Fruit fly (Drosophila melanogaster) whole organism, embryonic: ENCODE measurements around the gene CG42445.
A peak's percentile ranks its signal among the peaks of the same experiment; 100 is the strongest.

Experiments used
- Abd-B ChIP-seq: fragments of 200-800 bp; sonication (Bioruptor generic); optimal IDR thresholded peaks from 2 replicates; lab custom pipeline; 2018; ENCODE audit warnings: missing biosample characterization, mild to moderate bottlenecking, missing genetic modification characterization, moderate library complexity
- Antp ChIP-seq: fragments of 200-800 bp; sonication (Bioruptor generic); optimal IDR thresholded peaks from 3 replicates; lab custom pipeline; 2016; ENCODE audit warnings: missing biosample characterization, missing genetic modification characterization
- BEAF-32 ChIP-seq: fragments of 200-800 bp; sonication (Bioruptor generic); optimal IDR thresholded peaks from 3 replicates; lab custom pipeline; 2017; ENCODE audit warnings: missing biosample characterization, missing genetic modification characterization, mild to moderate bottlenecking, moderate library complexity, missing genetic modification reagents
- Blimp-1 ChIP-seq: fragments of 200-800 bp; sonication (Bioruptor generic); optimal IDR thresholded peaks from 3 replicates; lab custom pipeline; 2018; ENCODE audit warnings: missing biosample characterization, missing genetic modification characterization, mild to moderate bottlenecking, moderate library complexity, missing genetic modification reagents
- CG16779 ChIP-seq: fragments of 200-800 bp; sonication (Bioruptor generic); IDR thresholded peaks from 2 replicates; pipeline ENCODE4 v1.3.6; 2022; ENCODE audit warnings: missing biosample characterization, missing genetic modification characterization
- CG17361 ChIP-seq: fragments of 200-800 bp; sonication (Bioruptor generic); IDR thresholded peaks from 3 replicates; pipeline ENCODE4 v1.3.6; 2022; ENCODE audit warnings: missing biosample characterization, missing genetic modification characterization
- CG17385 ChIP-seq: fragments of 200-800 bp; sonication (Bioruptor generic); optimal IDR thresholded peaks from 3 replicates; lab custom pipeline; 2018; ENCODE audit warnings: missing biosample characterization, mild to moderate bottlenecking, missing genetic modification characterization
- CG17612 ChIP-seq: fragments of 200-800 bp; sonication (Bioruptor generic); IDR thresholded peaks from 2 replicates; pipeline ENCODE4 v1.3.6; 2022; ENCODE audit warnings: missing biosample characterization, missing genetic modification characterization
- CG1792 ChIP-seq: fragments of 200-800 bp; sonication (Bioruptor generic); optimal IDR thresholded peaks from 2 replicates; lab custom pipeline; 2016; ENCODE audit warnings: missing biosample characterization, missing genetic modification characterization
- CG2116 ChIP-seq: fragments of 200-800 bp; sonication (Bioruptor generic); optimal IDR thresholded peaks from 3 replicates; lab custom pipeline; 2018; ENCODE audit warnings: missing biosample characterization, mild to moderate bottlenecking, missing genetic modification characterization
- CG2129 ChIP-seq: fragments of 200-800 bp; sonication (Bioruptor generic); IDR thresholded peaks from 2 replicates; pipeline ENCODE4 v1.3.6; 2022; ENCODE audit warnings: missing biosample characterization, missing genetic modification characterization; ENCODE audit not compliant: partially characterized antibody
- CG31441 ChIP-seq: fragments of 200-800 bp; sonication (Bioruptor generic); IDR thresholded peaks from 2 replicates; pipeline ENCODE4 v1.3.6; 2022; ENCODE audit warnings: missing biosample characterization, missing genetic modification characterization
- CG3163 ChIP-seq: fragments of 200-800 bp; sonication (Bioruptor generic); optimal IDR thresholded peaks from 3 replicates; lab custom pipeline; 2016; ENCODE audit warnings: missing biosample characterization, missing genetic modification characterization
- CG3847 ChIP-seq: fragments of 200-800 bp; sonication (Bioruptor generic); IDR thresholded peaks from 2 replicates; pipeline ENCODE4 v1.3.6; 2022; ENCODE audit warnings: missing biosample characterization, missing genetic modification characterization
- CG6813 ChIP-seq: fragments of 200-800 bp; sonication (Bioruptor generic); optimal IDR thresholded peaks from 2 replicates; lab custom pipeline; 2017; ENCODE audit warnings: missing biosample characterization, missing genetic modification characterization, mild to moderate bottlenecking, moderate library complexity, missing genetic modification reagents
- CG7372 ChIP-seq: fragments of 200-800 bp; sonication (Bioruptor generic); IDR thresholded peaks from 2 replicates; pipeline ENCODE4 v1.3.6; 2022; ENCODE audit warnings: missing biosample characterization, missing genetic modification characterization
- CG7839 ChIP-seq: fragments of 200-800 bp; sonication (Bioruptor generic); optimal IDR thresholded peaks from 3 replicates; lab custom pipeline; 2018; ENCODE audit warnings: missing biosample characterization, mild to moderate bottlenecking, missing genetic modification characterization, moderate library complexity
- D ChIP-seq, 2 experiments: fragments of 200-800 bp in 1 of 2; fragments of >200 bp in 1 of 2; sonication (Bioruptor generic) in 1 of 2; optimal IDR thresholded peaks; 2 replicates in 1 of 2; 3 replicates in 1 of 2; lab custom pipeline; 2017; ENCODE audit warnings: mild to moderate bottlenecking in 1 of 2, missing biosample characterization in 1 of 2, missing genetic modification characterization in 1 of 2, missing genetic modification reagents in 1 of 2
- Dp ChIP-seq: fragments of 200-800 bp; sonication (Bioruptor generic); optimal IDR thresholded peaks from 2 replicates; lab custom pipeline; 2018; ENCODE audit warnings: missing biosample characterization, mild to moderate bottlenecking, missing genetic modification characterization, moderate library complexity
- Fer1 ChIP-seq: fragments of 200-800 bp; sonication (Bioruptor generic); optimal IDR thresholded peaks from 2 replicates; lab custom pipeline; 2017; ENCODE audit warnings: missing biosample characterization, mild to moderate bottlenecking, missing genetic modification characterization
- Fer3 ChIP-seq: fragments of 200-800 bp; sonication (Bioruptor generic); optimal IDR thresholded peaks from 2 replicates; lab custom pipeline; 2018; ENCODE audit warnings: missing biosample characterization, mild to moderate bottlenecking, missing genetic modification characterization, moderate library complexity
- Gug ChIP-seq: fragments of 200-800 bp; sonication (Bioruptor generic); IDR thresholded peaks from 4 replicates; pipeline ENCODE4 v1.3.6; 2022; ENCODE audit warnings: missing biosample characterization, missing genetic modification characterization
- Lpt ChIP-seq: fragments of >200 bp; optimal IDR thresholded peaks from 2 replicates; lab custom pipeline; 2018; ENCODE audit warnings: missing biosample characterization, missing genetic modification characterization
- MESR4 ChIP-seq: fragments of 200-800 bp; sonication (Bioruptor generic); optimal IDR thresholded peaks from 2 replicates; lab custom pipeline; 2018; ENCODE audit warnings: missing biosample characterization, mild to moderate bottlenecking, missing genetic modification characterization, moderate library complexity
- Med ChIP-seq: fragments of 200-800 bp; sonication (Bioruptor generic); peaks from one replicate; lab custom pipeline; 2016; ENCODE audit warnings: missing biosample characterization, missing genetic modification characterization, mild to moderate bottlenecking, inconsistent platforms, moderate library complexity
- Meics ChIP-seq: fragments of 200-800 bp; sonication (Bioruptor generic); optimal IDR thresholded peaks from 2 replicates; lab custom pipeline; 2017; ENCODE audit warnings: missing biosample characterization, mild to moderate bottlenecking, missing genetic modification characterization
- Mrtf ChIP-seq: fragments of 200-800 bp; sonication (Bioruptor generic); IDR thresholded peaks from 3 replicates; pipeline ENCODE4 v1.3.6; 2022; ENCODE audit warnings: missing biosample characterization, missing genetic modification characterization
- Nf-YA ChIP-seq: fragments of 200-800 bp; sonication (Bioruptor generic); IDR thresholded peaks from 2 replicates; pipeline ENCODE4 v1.3.6; 2022; ENCODE audit warnings: missing biosample characterization, missing genetic modification characterization
- Nf-YB ChIP-seq: fragments of 200-800 bp; sonication (Bioruptor generic); optimal IDR thresholded peaks from 3 replicates; lab custom pipeline; 2019; ENCODE audit warnings: missing biosample characterization, mild to moderate bottlenecking, missing genetic modification characterization, moderate library complexity
- Rx ChIP-seq: fragments of 200-800 bp; sonication (Bioruptor generic); IDR thresholded peaks from 2 replicates; pipeline ENCODE4 v1.3.6; 2022; ENCODE audit warnings: missing biosample characterization, missing genetic modification characterization
- Sox100B ChIP-seq: fragments of 200-800 bp; sonication (Bioruptor generic); optimal IDR thresholded peaks from 3 replicates; lab custom pipeline; 2018; ENCODE audit warnings: missing biosample characterization, mild to moderate bottlenecking, missing genetic modification characterization
- Spps ChIP-seq: fragments of 200-800 bp; sonication (Bioruptor generic); optimal IDR thresholded peaks from 2 replicates; lab custom pipeline; 2018; ENCODE audit warnings: missing biosample characterization, mild to moderate bottlenecking, missing genetic modification characterization
- al ChIP-seq: fragments of 200-800 bp; sonication (Bioruptor generic); IDR thresholded peaks from 2 replicates; pipeline ENCODE4 v1.3.6; 2022; ENCODE audit warnings: missing biosample characterization, missing genetic modification characterization
- cad ChIP-seq: fragments of >200 bp; optimal IDR thresholded peaks from 2 replicates; lab custom pipeline; 2017; ENCODE audit warnings: missing biosample characterization, missing genetic modification characterization
- grn ChIP-seq: fragments of 200-800 bp; sonication (Bioruptor generic); optimal IDR thresholded peaks from 3 replicates; lab custom pipeline; 2017; ENCODE audit warnings: missing biosample characterization, missing genetic modification characterization
- hkb ChIP-seq, 2 experiments: fragments of 200-800 bp in 1 of 2; fragments of >200 bp in 1 of 2; sonication (Bioruptor generic) in 1 of 2; IDR thresholded peaks in 1 of 2; optimal IDR thresholded peaks in 1 of 2; 2 replicates each; pipeline versions ENCODE4 v1.3.6 to Lab custom; 2017 to 2022; ENCODE audit warnings: missing biosample characterization in 1 of 2, missing genetic modification characterization in 1 of 2
- ind ChIP-seq: fragments of 200-800 bp; sonication (Bioruptor generic); optimal IDR thresholded peaks from 3 replicates; lab custom pipeline; 2016; ENCODE audit warnings: missing biosample characterization, missing genetic modification characterization
- lilli ChIP-seq: fragments of 200-800 bp; sonication (Bioruptor generic); optimal IDR thresholded peaks from 3 replicates; lab custom pipeline; 2016; ENCODE audit warnings: missing biosample characterization, missing genetic modification characterization
- mirr ChIP-seq: fragments of 200-800 bp; sonication (Bioruptor generic); optimal IDR thresholded peaks from 3 replicates; lab custom pipeline; 2018; ENCODE audit warnings: missing biosample characterization, mild to moderate bottlenecking, missing genetic modification characterization
- mld ChIP-seq: fragments of 200-800 bp; sonication (Bioruptor generic); IDR thresholded peaks from 3 replicates; pipeline ENCODE4 v1.3.6; 2022; ENCODE audit warnings: missing biosample characterization, missing genetic modification characterization; ENCODE audit not compliant: partially characterized antibody
- odd ChIP-seq: fragments of 200-800 bp; sonication (Bioruptor generic); optimal IDR thresholded peaks from 2 replicates; lab custom pipeline; 2017; ENCODE audit warnings: missing biosample characterization, mild to moderate bottlenecking, missing genetic modification characterization
- pb ChIP-seq: fragments of 200-800 bp; sonication (Bioruptor generic); optimal IDR thresholded peaks from 3 replicates; lab custom pipeline; 2016; ENCODE audit warnings: missing biosample characterization, missing genetic modification characterization
- peb ChIP-seq: fragments of 200-800 bp; sonication (Bioruptor generic); IDR thresholded peaks from 2 replicates; pipeline ENCODE4 v1.3.6; 2022; ENCODE audit warnings: missing biosample characterization, missing genetic modification characterization
- pfk ChIP-seq: fragments of 200-800 bp; sonication (Bioruptor generic); optimal IDR thresholded peaks from 2 replicates; lab custom pipeline; 2018; ENCODE audit warnings: missing biosample characterization, mild to moderate bottlenecking, missing genetic modification characterization, moderate library complexity
- pros ChIP-seq: fragments of 200-800 bp; sonication (Bioruptor generic); optimal IDR thresholded peaks from 3 replicates; lab custom pipeline; 2019; ENCODE audit warnings: missing biosample characterization, mild to moderate bottlenecking, missing genetic modification characterization, moderate library complexity
- ranshi ChIP-seq: fragments of 200-800 bp; sonication (Bioruptor generic); IDR thresholded peaks from 2 replicates; pipeline ENCODE4 v1.3.6; 2022; ENCODE audit warnings: missing biosample characterization, missing genetic modification characterization
- sens ChIP-seq: fragments of 200-800 bp; sonication (Bioruptor generic); peaks from one replicate; lab custom pipeline; 2016; ENCODE audit warnings: missing biosample characterization, missing genetic modification characterization
- trem ChIP-seq: fragments of 200-800 bp; optimal IDR thresholded peaks from 3 replicates; lab custom pipeline; 2019; ENCODE audit warnings: missing biosample characterization, mild to moderate bottlenecking, missing genetic modification characterization, moderate library complexity
- wek ChIP-seq: fragments of 200-800 bp; sonication (Bioruptor generic); optimal IDR thresholded peaks from 3 replicates; lab custom pipeline; 2018; ENCODE audit warnings: missing biosample characterization, mild to moderate bottlenecking, missing genetic modification characterization, moderate library complexity

Gene CG42445

dm6 chr3L:8197779-8198279 is 39.1 kb upstream of the CG42445 start, which contains the start of the genes UbcE2M and Dhps (continued):
- no peak for TF ChIP-seq pb (GFP tag; lab: Kevin White, UChicago)
- TF ChIP-seq sens (GFP tag; lab: Kevin White, UChicago): peak; percentile 18
- TF ChIP-seq mld: peak; percentile 72; the same call in 2 of the 3 replicates
- peak; percentile 69 for TF ChIP-seq CG17385
- no peak for TF ChIP-seq mirr (GFP tag; lab: Kevin White, UChicago)
- no peak for TF ChIP-seq CG1792
- peak; percentile 59; the same call in 2 of the 3 replicates for TF ChIP-seq Mrtf
- TF ChIP-seq Med (GFP tag; lab: Kevin White, UChicago): peak; percentile 89
- TF ChIP-seq CG16779 (GFP tag; lab: Robert Waterston, UW): no peak
- peak; percentile 43; the same call in 1 of the 2 replicates for TF ChIP-seq peb (GFP tag; lab: Robert Waterston, UW)
- no peak for TF ChIP-seq MESR4 (GFP tag; lab: Kevin White, UChicago)
- no peak for TF ChIP-seq CG31441 (GFP tag; lab: Robert Waterston, UW)
- peak; percentile 87 for TF ChIP-seq Abd-B (GFP tag; lab: Kevin White, UChicago)
- peak; percentile 50 for TF ChIP-seq Spps (tag; lab: Kevin White, UChicago)
- peak; percentile 36 for TF ChIP-seq Dp (GFP tag; lab: Kevin White, UChicago)
- no peak for TF ChIP-seq pros (GFP tag; lab: Kevin White, UChicago)
- no peak for TF ChIP-seq cad (GFP tag; lab: Kevin White, UChicago)
- no peak for TF ChIP-seq CG17612
- peak; percentile 87 for TF ChIP-seq CG3847
- peak; percentile 76 for TF ChIP-seq Fer3
- no peak for TF ChIP-seq Blimp-1 (GFP tag; lab: Kevin White, UChicago)
- peak; percentile 83 for TF ChIP-seq CG2116 (GFP tag; lab: Kevin White, UChicago)
- TF ChIP-seq CG6813 (GFP tag; lab: Kevin White, UChicago): no peak
- no peak; the same call in 2 of the 3 replicates for TF ChIP-seq CG17361 (GFP tag; lab: Robert Waterston, UW)
- TF ChIP-seq Meics (GFP tag; lab: Kevin White, UChicago): no peak
- no peak for TF ChIP-seq Sox100B (GFP tag; lab: Kevin White, UChicago)
- peak; percentile 3 for TF ChIP-seq CG3163 (GFP tag; lab: Kevin White, UChicago)
- TF ChIP-seq CG2129: peak; percentile 33
- TF ChIP-seq lilli: peak; percentile 66
- TF ChIP-seq CG7839 (tag; lab: Kevin White, UChicago): no peak
- TF ChIP-seq grn (GFP tag; lab: Kevin White, UChicago): no peak
- peak; percentile 72; the same call in 2 of the 4 replicates for TF ChIP-seq Gug (GFP tag; lab: Robert Waterston, UW)
- TF ChIP-seq odd (GFP tag; lab: Kevin White, UChicago): no peak
- no peak for TF ChIP-seq Nf-YA (GFP tag; lab: Robert Waterston, UW)
- TF ChIP-seq ind: peak; percentile 85
- peak; percentile 80 for TF ChIP-seq BEAF-32 (GFP tag; lab: Kevin White, UChicago)
- peak; percentile 53 for TF ChIP-seq Antp
- no peak for TF ChIP-seq Nf-YB (GFP tag; lab: Kevin White, UChicago)
- TF ChIP-seq Fer1: peak; percentile 78
- 0 out of 2 replicates have a peak, but pooled peaks have one; percentile 32 for TF ChIP-seq CG7372 (GFP tag; lab: Robert Waterston, UW)
- TF ChIP-seq trem (tag; lab: Kevin White, UChicago): peak; percentile 65
- TF ChIP-seq ranshi (GFP tag; lab: Robert Waterston, UW): peak; percentile 56; the same call in 1 of the 2 replicates
- no peak for TF ChIP-seq Lpt (GFP tag; lab: Kevin White, UChicago)
- TF ChIP-seq D (optimal IDR thresholded peaks at IDR 0.05; lab: Kevin White, UChicago): no peak
- TF ChIP-seq D (GFP tag; optimal IDR thresholded peaks at IDR 0.05; lab: Kevin White, UChicago): peak; percentile 52
- TF ChIP-seq pfk: no peak
- peak; percentile 71 for TF ChIP-seq al (GFP tag; lab: Robert Waterston, UW)
- TF ChIP-seq hkb (optimal IDR thresholded peaks at IDR 0.05; lab: Kevin White, UChicago): no peak
- peak; percentile 50 for TF ChIP-seq hkb (GFP tag; IDR thresholded peaks at IDR 0.05; lab: Robert Waterston, UW)
- TF ChIP-seq wek (GFP tag; lab: Kevin White, UChicago): no peak
- no peak for TF ChIP-seq Rx (GFP tag; lab: Robert Waterston, UW)
